Worm (Caenorhabditis elegans): ENCODE data around the gene Y71H2AR.2.

Gene Y71H2AR.2

DNA sequence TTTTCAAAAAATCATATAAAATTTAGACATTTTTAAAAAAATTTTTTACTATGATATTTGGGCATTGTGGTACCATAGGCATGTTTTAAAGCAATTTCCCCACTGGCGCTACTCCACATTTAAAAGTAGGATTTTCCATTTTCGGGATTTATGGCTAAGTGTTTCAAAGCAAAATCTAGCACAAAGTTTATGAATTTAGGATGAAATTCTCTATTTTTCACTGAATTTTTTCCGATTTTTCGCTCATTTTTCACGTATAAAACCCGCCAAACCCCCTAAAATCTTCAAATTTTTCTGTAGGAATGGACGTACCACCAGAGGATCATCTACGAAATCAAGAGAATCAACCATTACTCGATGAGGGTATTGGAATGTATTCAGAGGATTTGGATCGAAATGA, 21.7 kb downstream of the Y71H2AR.2 start, which contains the start of gene pipp-4P:
Gene pipp-4P, plus strand, starts transcription at position 301 of the 400 bp plus-strand sequence.
- TF ChIP-seq attf-5 (GFP tag; optimal IDR thresholded peaks at IDR 0.05) (no peak), dox-1 (GFP tag; IDR thresholded peaks at IDR 0.05) (no peak)

DNA sequence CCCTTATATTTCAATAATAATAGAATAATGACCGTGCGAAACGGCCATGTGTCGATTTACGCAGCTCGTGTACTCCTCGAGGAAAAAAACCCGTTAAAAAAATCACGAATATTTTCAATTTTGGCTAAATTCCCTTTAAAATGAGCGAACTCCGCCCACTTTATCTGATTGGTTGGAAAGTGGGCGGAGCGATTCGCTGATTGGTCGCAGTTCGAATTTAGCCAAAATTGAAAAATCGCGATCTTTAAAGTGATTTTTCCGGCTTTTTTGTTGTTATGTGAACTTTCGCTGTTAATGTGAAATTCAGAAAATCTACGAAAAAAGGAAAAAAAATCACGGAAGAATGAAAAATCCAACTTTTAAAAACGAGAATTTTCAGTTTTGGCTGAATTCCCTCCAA, 22.9 kb downstream of the Y71H2AR.2 start:
- no peak for TF ChIP-seq ztf-26 (tag; optimal IDR thresholded peaks at IDR 0.05)
- peak; percentile 31; the same call in 1 of the 2 replicates for TF ChIP-seq nfyb-1 (GFP tag; IDR thresholded peaks at IDR 0.05)

DNA sequence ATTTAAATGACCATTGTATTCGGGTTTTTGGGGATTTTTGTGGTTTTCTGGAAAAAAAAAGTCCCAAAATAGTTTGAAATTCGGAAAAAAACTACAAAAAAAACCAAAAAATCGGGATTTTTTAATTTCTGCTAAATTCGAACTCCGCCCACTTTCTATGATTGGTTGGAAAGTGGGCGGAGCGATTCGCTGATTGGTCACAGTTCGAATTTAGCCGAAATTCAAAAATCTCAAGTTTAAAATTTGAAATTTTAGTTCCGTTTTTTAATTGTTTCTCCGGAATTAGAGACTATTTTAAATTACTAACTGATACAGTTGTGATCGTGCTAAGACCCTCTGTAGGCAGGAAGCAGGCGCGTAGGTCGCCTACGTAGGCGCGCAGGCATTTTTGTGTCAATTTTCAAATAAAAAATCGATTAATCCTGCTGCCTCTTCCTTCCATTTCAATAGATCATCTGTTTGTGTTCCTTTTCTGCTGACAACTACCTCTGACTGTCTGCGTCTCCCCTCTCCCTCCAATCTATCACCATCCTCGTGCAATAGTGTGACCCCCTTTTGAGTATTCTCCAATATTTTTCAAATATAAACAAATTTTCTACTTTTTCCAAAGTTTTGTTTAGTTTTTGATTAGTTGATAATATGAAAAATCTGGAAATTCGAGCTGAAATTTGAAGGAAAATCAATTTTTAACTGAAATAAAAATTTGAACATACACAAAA, 24.4 kb downstream of the Y71H2AR.2 start:
- TF ChIP-seq nfyb-1 (GFP tag; IDR thresholded peaks at IDR 0.05): peak; percentile 91
- no peak for TF ChIP-seq ztf-26 (tag; optimal IDR thresholded peaks at IDR 0.05)
- peak; percentile 94 for TF ChIP-seq hmg-1.2 (GFP tag; IDR thresholded peaks at IDR 0.05)

DNA sequence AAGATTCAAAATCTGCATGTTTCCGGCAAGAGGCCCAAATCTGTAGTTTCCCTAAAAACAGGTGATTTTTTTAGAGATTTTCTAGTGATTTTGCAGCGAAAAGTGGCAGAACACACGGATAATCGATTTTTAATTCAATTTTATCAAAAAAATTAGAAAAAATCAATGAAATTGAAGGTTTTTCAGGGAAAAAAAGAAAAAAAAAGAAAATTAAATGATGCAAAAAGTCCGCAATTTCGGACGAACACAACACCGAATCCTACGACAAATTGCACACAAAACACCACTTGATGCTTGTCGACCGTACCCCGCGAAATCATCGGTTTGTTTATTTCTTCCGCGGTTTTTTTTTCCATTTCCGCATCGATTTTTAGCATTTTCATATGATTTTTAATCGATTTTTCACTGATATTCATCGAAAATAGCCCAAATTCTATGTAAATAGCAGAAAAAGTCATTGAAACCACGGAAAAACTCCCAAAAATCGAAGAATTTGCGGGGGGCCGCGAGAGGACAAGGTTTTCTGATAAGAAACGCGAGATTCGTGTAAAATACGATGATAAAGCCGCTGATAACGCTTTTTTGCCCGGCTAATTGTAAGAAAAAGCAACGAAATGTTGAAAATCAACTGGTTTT, 25.7 kb downstream of the Y71H2AR.2 start, which contains the start of gene tufm-1:
Gene tufm-1, minus strand, starts transcription at position 51 of the 636 bp plus-strand sequence.
- TF ChIP-seq aptf-3 (GFP tag; IDR thresholded peaks at IDR 0.05) (no peak), Y79H2A.3 (GFP tag; conservative IDR thresholded peaks at IDR 0.05) (no peak), madf-10 (tag; optimal IDR thresholded peaks at IDR 0.05) (no peak), tbp1 (GFP tag; optimal IDR thresholded peaks at IDR 0.05) (peak; percentile 16), akir-1 (GFP tag; optimal IDR thresholded peaks at IDR 0.05) (no peak), snpc-4 (GFP tag; optimal IDR thresholded peaks at IDR 0.05) (no peak), snpc-4 (tag; optimal IDR thresholded peaks at IDR 0.05) (peak in 1 of 4 experiments; percentile 33), him-1 (tag; optimal IDR thresholded peaks at IDR 0.05) (no peak), F57A8.1 (GFP tag; optimal IDR thresholded peaks at IDR 0.05) (no peak), madf-6 (GFP tag; IDR thresholded peaks at IDR 0.05) (peak; percentile 82), repo-1 (tag; optimal IDR thresholded peaks at IDR 0.05) (no peak), ceh-40 (GFP tag; IDR thresholded peaks at IDR 0.05) (no peak), F33H1.4 (GFP tag; IDR thresholded peaks at IDR 0.05) (peak; percentile 53), lin-26 (GFP tag; IDR thresholded peaks at IDR 0.05) (no peak), Y53F4B.3 (GFP tag; IDR thresholded peaks at IDR 0.05) (no peak), rec-8 (tag; optimal IDR thresholded peaks at IDR 0.05) (no peak), ceh-91 (GFP tag; IDR thresholded peaks at IDR 0.05) (peak; percentile 42; the same call in 1 of the 2 replicates), snpc-1.3 (tag; optimal IDR thresholded peaks at IDR 0.05; ENCODE audit: insufficient read depth) (no peak), ekl-4 (GFP tag; IDR thresholded peaks at IDR 0.05) (no peak), unc-130 (GFP tag; optimal IDR thresholded peaks at IDR 0.05) (no peak), zim-3 (tag; optimal IDR thresholded peaks at IDR 0.05) (no peak), dpl-1 (GFP tag; optimal IDR thresholded peaks at IDR 0.05) (peak; percentile 28), let-607 (tag; optimal IDR thresholded peaks at IDR 0.05) (no peak), cebp-1 (GFP tag; IDR thresholded peaks at IDR 0.05) (no peak), cebp-1 (tag; optimal IDR thresholded peaks at IDR 0.05) (peak; percentile 11), lin-40 (tag; optimal IDR thresholded peaks at IDR 0.05) (peak; percentile 38), attf-6 (GFP tag; IDR thresholded peaks at IDR 0.05) (no peak), snpc-1.1 (tag; optimal IDR thresholded peaks at IDR 0.05; ENCODE audit: insufficient read depth) (no peak), lsl-1 (GFP tag; optimal IDR thresholded peaks at IDR 0.05) (peak; percentile 78), bed-2 (GFP tag; IDR thresholded peaks at IDR 0.05) (no peak), sdz-38 (tag; optimal IDR thresholded peaks at IDR 0.05) (no peak), efl-1 (GFP tag; optimal IDR thresholded peaks at IDR 0.05) (peak; percentile 71), lin-54 (GFP tag; optimal IDR thresholded peaks at IDR 0.05) (peak; percentile 19), mcd-1 (GFP tag; IDR thresholded peaks at IDR 0.05) (peak; percentile 70), K12H6.12 (tag; optimal IDR thresholded peaks at IDR 0.05) (no peak), ztf-3 (GFP tag; optimal IDR thresholded peaks at IDR 0.05) (no peak)
